Worm (Caenorhabditis elegans) whole organism, L1 larva: Measurements from ENCODE around the gene srx-58.

ENCODE experiments used
- efl-1 ChIP-seq, 4 experiments: fragments of 150-350 bp; optimal IDR thresholded peaks in 3 of 4; peaks in 1 of 4; 1 replicate in 1 of 4; 2 replicates in 3 of 4; lab custom pipeline; 2014; ENCODE audit warnings: missing biosample characterization in 2 of 4, missing genetic modification characterization in 2 of 4, missing genetic modification reagents in 2 of 4
- egl-13 ChIP-seq: sonication (generic microtip); optimal IDR thresholded peaks from 2 replicates; lab custom pipeline; 2016; ENCODE audit warnings: missing genotype, missing genetic modification reagents, missing genetic modification characterization, missing compliant biosample characterization
- elt-3 ChIP-seq, 6 experiments: fragments of 150-350 bp in 1 of 6; sonication (generic microtip); optimal IDR thresholded peaks; 2 replicates each; lab custom pipeline; 2017 to 2018; ENCODE audit warnings: missing biosample characterization in 6 of 6, missing genetic modification characterization in 6 of 6, inconsistent platforms in 1 of 6
- isw-1 ChIP-seq: fragments of 200-800 bp; sonication (Bioruptor generic); IDR thresholded peaks from 2 replicates; pipeline ENCODE4 v1.3.6; 2022; ENCODE audit warnings: missing genetic modification characterization, missing compliant biosample characterization
- lin-13 ChIP-seq: fragments of 150-350 bp; optimal IDR thresholded peaks from 2 replicates; lab custom pipeline; 2014; ENCODE audit warnings: missing biosample characterization, missing genetic modification reagents, missing genetic modification characterization
- lsy-2 ChIP-seq, 2 experiments: fragments of 150-350 bp; optimal IDR thresholded peaks; 2 replicates each; lab custom pipeline; 2014; ENCODE audit warnings: missing biosample characterization in 2 of 2, missing genetic modification characterization in 2 of 2
- nhr-237 ChIP-seq: fragments of 150-350 bp; optimal IDR thresholded peaks from 2 replicates; lab custom pipeline; 2014; ENCODE audit warnings: missing biosample characterization, missing genetic modification characterization
- nhr-77 ChIP-seq: fragments of 150-350 bp; optimal IDR thresholded peaks from 2 replicates; lab custom pipeline; 2014; ENCODE audit warnings: missing biosample characterization, missing genetic modification characterization
- xbp-1 ChIP-seq: sonication (generic microtip); optimal IDR thresholded peaks from 2 replicates; lab custom pipeline; 2016; ENCODE audit warnings: missing genetic modification characterization, missing compliant biosample characterization

DNA sequence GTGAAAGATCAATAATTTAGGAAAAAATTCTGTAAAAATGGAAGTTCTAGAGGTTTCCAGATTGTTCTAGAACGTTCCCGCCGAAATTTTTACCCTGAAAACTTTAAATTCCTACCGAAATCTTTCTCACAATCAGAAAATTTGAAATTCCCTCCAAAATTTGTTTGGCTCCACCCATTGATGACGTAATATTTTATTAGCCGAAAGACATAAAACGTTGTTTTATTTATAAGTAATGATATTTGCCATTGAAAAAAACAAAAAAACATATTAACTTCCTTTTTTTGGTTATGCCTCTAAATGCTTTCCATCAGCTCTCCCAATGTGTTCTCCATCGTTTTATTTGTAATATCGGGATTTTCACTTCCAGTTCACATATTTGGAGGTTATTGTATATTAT lies 22.2 kb upstream of the srx-58 start, which contains the start of gene srh-295:
- TF ChIP-seq isw-1 (GFP tag; lab: Robert Waterston, UW): no peak
- TF ChIP-seq lsy-2 (tag; optimal IDR thresholded peaks at IDR 0.05; lab: Kevin White, UChicago): no peak
- TF ChIP-seq elt-3 (tag; optimal IDR thresholded peaks at IDR 0.05; lab: Kevin White, UChicago): no peak
- TF ChIP-seq lin-13 (GFP tag; lab: Kevin White, UChicago): no peak
- TF ChIP-seq xbp-1 (tag; lab: Kevin White, UChicago): no peak
- no peak for TF ChIP-seq nhr-237 (tag; lab: Kevin White, UChicago)
- no peak for TF ChIP-seq egl-13 (tag; lab: Kevin White, UChicago)
- no peak for TF ChIP-seq efl-1 (optimal IDR thresholded peaks at IDR 0.05; lab: Kevin White, UChicago)
- TF ChIP-seq efl-1 (GFP tag; optimal IDR thresholded peaks at IDR 0.05 in 1 of 2; lab: Kevin White, UChicago): no peak
- no peak for TF ChIP-seq nhr-77 (tag; lab: Kevin White, UChicago)
